Worm (Caenorhabditis elegans) whole organism, L4 larva: Measurements from ENCODE around the gene syd-9.

Experiments used
- F10B5.3 ChIP-seq: sonication (generic microtip); optimal IDR thresholded peaks from 2 replicates; lab custom pipeline; 2016; ENCODE audit warnings: mild to moderate bottlenecking, missing genetic modification characterization, missing compliant biosample characterization
- T20F7.1 ChIP-seq: fragments of 200-800 bp; sonication (Bioruptor generic); optimal IDR thresholded peaks from 2 replicates; lab custom pipeline; 2018; ENCODE audit warnings: mild to moderate bottlenecking, missing genetic modification characterization, missing compliant biosample characterization
- aha-1 ChIP-seq: fragments of 150-350 bp; peaks from one replicate; lab custom pipeline; 2014; ENCODE audit warnings: missing biosample characterization, missing genetic modification characterization
- arid-1 ChIP-seq: fragments of 200-800 bp; sonication (Bioruptor generic); conservative IDR thresholded peaks from 2 replicates; pipeline ENCODE4 v1.3.6; 2022; ENCODE audit warnings: missing genetic modification reagents, missing genetic modification characterization, missing compliant biosample characterization
- ceh-82 ChIP-seq: sonication (generic microtip); optimal IDR thresholded peaks from 2 replicates; lab custom pipeline; 2017; ENCODE audit warnings: missing biosample characterization, missing genetic modification characterization
- daf-16 ChIP-seq, 3 experiments: sonication (generic microtip); optimal IDR thresholded peaks; 2 replicates each; lab custom pipeline; 2016 to 2017; ENCODE audit warnings: missing genetic modification characterization in 3 of 3, missing genetic modification reagents in 3 of 3, mild to moderate bottlenecking in 2 of 3, missing compliant biosample characterization in 2 of 3, missing biosample characterization in 1 of 3, moderate library complexity in 1 of 3
- daf-19 ChIP-seq: fragments of 200-800 bp; sonication (Bioruptor generic); conservative IDR thresholded peaks from 2 replicates; pipeline ENCODE4 v1.3.6; 2022; ENCODE audit warnings: missing genetic modification characterization, missing compliant biosample characterization
- dmd-8 ChIP-seq: fragments of 200-800 bp; sonication (Bioruptor generic); IDR thresholded peaks from 2 replicates; pipeline ENCODE4 v1.3.6; 2022; ENCODE audit warnings: missing genetic modification characterization, missing compliant biosample characterization
- dmd-9 ChIP-seq: fragments of 200-800 bp; sonication (Bioruptor generic); IDR thresholded peaks from 2 replicates; pipeline ENCODE4 v1.3.6; 2022; ENCODE audit warnings: missing genetic modification reagents, missing genetic modification characterization, missing compliant biosample characterization
- dve-1 ChIP-seq: sonication (generic microtip); optimal IDR thresholded peaks from 2 replicates; lab custom pipeline; 2017; ENCODE audit warnings: antibody characterized with exemption, mild to moderate bottlenecking, missing genetic modification characterization, missing compliant biosample characterization; ENCODE audit not compliant: insufficient read depth
- egl-27 ChIP-seq: sonication (generic microtip); optimal IDR thresholded peaks from 3 replicates; lab custom pipeline; 2017; ENCODE audit warnings: missing biosample characterization, missing genetic modification reagents, missing genetic modification characterization
- gei-8 ChIP-seq: fragments of 200-800 bp; sonication (Bioruptor generic); optimal IDR thresholded peaks from 2 replicates; lab custom pipeline; 2018; ENCODE audit warnings: mild to moderate bottlenecking, missing genetic modification characterization, missing compliant biosample characterization
- hlh-11 ChIP-seq: fragments of 200-800 bp; sonication (Bioruptor generic); optimal IDR thresholded peaks from 2 replicates; lab custom pipeline; 2018; ENCODE audit warnings: mild to moderate bottlenecking, missing genetic modification characterization, missing compliant biosample characterization
- hlh-30 ChIP-seq: sonication (generic microtip); optimal IDR thresholded peaks from 2 replicates; lab custom pipeline; 2017; ENCODE audit warnings: antibody characterized with exemption, mild to moderate bottlenecking, missing genetic modification characterization, missing compliant biosample characterization; ENCODE audit not compliant: insufficient read depth
- hmg-1.1 ChIP-seq: fragments of 200-800 bp; sonication (Bioruptor generic); IDR thresholded peaks from 2 replicates; pipeline ENCODE4 v1.3.6; 2022; ENCODE audit warnings: missing genetic modification reagents, missing genetic modification characterization, missing compliant biosample characterization
- lin-1 ChIP-seq: fragments of 200-800 bp; sonication (Bioruptor generic); IDR thresholded peaks from 2 replicates; pipeline ENCODE4 v1.3.6; 2022; ENCODE audit warnings: missing genetic modification reagents, missing genetic modification characterization, missing compliant biosample characterization
- madf-5 ChIP-seq, 2 experiments: fragments of 200-800 bp; sonication (Bioruptor generic); IDR thresholded peaks; 2 replicates each; pipeline ENCODE4 v1.3.6; 2022; ENCODE audit warnings: missing compliant biosample characterization in 2 of 2, missing genetic modification characterization in 2 of 2
- mdl-1 ChIP-seq, 2 experiments: fragments of 150-350 bp in 1 of 2; sonication (generic microtip) in 1 of 2; optimal IDR thresholded peaks; 2 replicates each; lab custom pipeline; 2014 to 2017; ENCODE audit warnings: missing biosample characterization in 2 of 2, missing genetic modification characterization in 2 of 2
- mxl-3 ChIP-seq: fragments of 200-800 bp; sonication (Bioruptor generic); optimal IDR thresholded peaks from 2 replicates; lab custom pipeline; 2018; ENCODE audit warnings: mild to moderate bottlenecking, missing genetic modification characterization, missing compliant biosample characterization
- nhr-111 ChIP-seq: fragments of 200-800 bp; sonication (Bioruptor generic); optimal IDR thresholded peaks from 2 replicates; lab custom pipeline; 2018; ENCODE audit warnings: mild to moderate bottlenecking, missing genetic modification characterization, missing compliant biosample characterization
- nhr-25 ChIP-seq: sonication (generic microtip); optimal IDR thresholded peaks from 2 replicates; lab custom pipeline; 2017; ENCODE audit warnings: missing genetic modification characterization, mild to moderate bottlenecking, missing compliant biosample characterization, antibody characterized with exemption, moderate library complexity, borderline replicate concordance; ENCODE audit not compliant: insufficient read depth
- nhr-28 ChIP-seq: fragments of 150-350 bp; optimal IDR thresholded peaks from 2 replicates; lab custom pipeline; 2014; ENCODE audit warnings: missing biosample characterization, missing genetic modification characterization
- nhr-6 ChIP-seq: fragments of 150-350 bp; optimal IDR thresholded peaks from 2 replicates; lab custom pipeline; 2014; ENCODE audit warnings: missing biosample characterization, missing genetic modification characterization
- nhr-77 ChIP-seq: fragments of 150-350 bp; optimal IDR thresholded peaks from 2 replicates; lab custom pipeline; 2014; ENCODE audit warnings: missing biosample characterization, missing genetic modification characterization
- pha-4 ChIP-seq, 2 experiments: fragments of 150-350 bp in 1 of 2; fragments of 200-800 bp in 1 of 2; sonication (Bioruptor generic) in 1 of 2; IDR thresholded peaks in 1 of 2; optimal IDR thresholded peaks in 1 of 2; 2 replicates each; pipeline versions ENCODE4 v1.3.6 to Lab custom; 2014 to 2022; ENCODE audit warnings: missing genetic modification characterization in 2 of 2, missing genetic modification reagents in 2 of 2, missing biosample characterization in 1 of 2, missing compliant biosample characterization in 1 of 2
- pqm-1 ChIP-seq: sonication (generic microtip); optimal IDR thresholded peaks from 2 replicates; lab custom pipeline; 2017; ENCODE audit warnings: missing biosample characterization, missing genetic modification characterization
- rbr-2 ChIP-seq: sonication (generic microtip); optimal IDR thresholded peaks from 2 replicates; lab custom pipeline; 2016; ENCODE audit warnings: missing genotype, missing genetic modification characterization, missing compliant biosample characterization
- saeg-2 ChIP-seq: fragments of 200-800 bp; sonication (Bioruptor generic); IDR thresholded peaks from 2 replicates; pipeline ENCODE4 v1.3.6; 2022; ENCODE audit warnings: missing genetic modification reagents, missing genetic modification characterization, missing compliant biosample characterization
- snpc-1.2 ChIP-seq: fragments of 200-800 bp; sonication (Bioruptor generic); IDR thresholded peaks from 2 replicates; pipeline ENCODE4 v1.3.6; 2022; ENCODE audit warnings: missing genetic modification reagents, missing genetic modification characterization, missing compliant biosample characterization
- spr-1 ChIP-seq: sonication (generic microtip); optimal IDR thresholded peaks from 2 replicates; lab custom pipeline; 2016; ENCODE audit warnings: mild to moderate bottlenecking, missing genetic modification characterization, missing compliant biosample characterization
- spr-3 ChIP-seq: fragments of 200-800 bp; sonication (Bioruptor generic); optimal IDR thresholded peaks from 2 replicates; lab custom pipeline; 2018; ENCODE audit warnings: mild to moderate bottlenecking, missing genetic modification characterization, missing compliant biosample characterization
- unc-130 ChIP-seq: sonication (generic microtip); optimal IDR thresholded peaks from 2 replicates; lab custom pipeline; 2016; ENCODE audit warnings: missing genetic modification reagents, missing genetic modification characterization, missing compliant biosample characterization
- unc-39 ChIP-seq: sonication (generic microtip); optimal IDR thresholded peaks from 2 replicates; lab custom pipeline; 2017; ENCODE audit warnings: missing biosample characterization, missing genetic modification characterization
- vab-7 ChIP-seq: fragments of 200-800 bp; sonication (Bioruptor generic); IDR thresholded peaks from 2 replicates; pipeline ENCODE4 v1.3.6; 2022; ENCODE audit warnings: missing genetic modification reagents, missing genetic modification characterization, missing compliant biosample characterization
- zag-1 ChIP-seq: fragments of 150-350 bp; optimal IDR thresholded peaks from 2 replicates; lab custom pipeline; 2014; ENCODE audit warnings: missing biosample characterization, missing genetic modification characterization
- zip-11 ChIP-seq: fragments of 200-800 bp; sonication (Bioruptor generic); IDR thresholded peaks from 2 replicates; pipeline ENCODE4 v1.3.6; 2022; ENCODE audit warnings: missing genetic modification characterization, missing compliant biosample characterization
- zip-2 ChIP-seq: fragments of 150-350 bp; optimal IDR thresholded peaks from 2 replicates; lab custom pipeline; 2014; ENCODE audit warnings: missing biosample characterization, missing genetic modification characterization

The syd-9 gene

DNA sequence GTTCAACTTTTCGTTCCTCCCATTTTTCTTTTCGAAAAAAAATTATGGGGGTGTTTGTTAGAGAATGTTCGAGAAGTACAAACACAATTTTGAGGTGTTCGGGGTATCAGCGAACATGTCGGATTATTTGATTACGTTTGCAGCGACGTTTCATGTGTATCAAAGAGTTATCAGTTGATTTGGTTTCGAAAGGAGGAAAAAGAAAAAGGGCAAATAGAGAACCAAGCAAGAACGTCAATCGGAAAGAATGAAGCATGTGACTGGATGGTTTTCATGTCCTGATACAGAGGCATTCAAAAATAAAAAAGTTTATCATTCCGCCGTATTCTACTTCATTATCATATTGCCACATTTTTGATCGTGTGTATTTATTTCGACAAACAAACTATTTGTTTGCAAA, 26.9 kb downstream of the syd-9 start (continued):
- TF ChIP-seq vab-7 (no peak), pha-4 (GFP tag; IDR thresholded peaks at IDR 0.05; lab: Robert Waterston, UW) (no peak), pha-4 (tag; optimal IDR thresholded peaks at IDR 0.05; lab: Kevin White, UChicago) (peak; percentile 33), snpc-1.2 (GFP tag; lab: Robert Waterston, UW) (no peak), madf-5 (GFP tag; IDR thresholded peaks at IDR 0.05; lab: Robert Waterston, UW) (no peak), nhr-6 (tag; lab: Kevin White, UChicago) (peak; percentile 36), hlh-30 (peak; percentile 76), unc-39 (no peak), unc-130 (no peak), hlh-11 (tag; lab: Kevin White, UChicago) (peak; percentile 94), nhr-25 (tag; lab: Kevin White, UChicago) (no peak), egl-27 (tag; lab: Kevin White, UChicago) (no peak), mxl-3 (GFP tag; lab: Kevin White, UChicago) (peak; percentile 35), mdl-1 (tag; optimal IDR thresholded peaks at IDR 0.05; lab: Kevin White, UChicago) (peak in 1 of 2 experiments; percentile 61), arid-1 (no peak), zip-2 (tag; lab: Kevin White, UChicago) (no peak), saeg-2 (GFP tag; lab: Robert Waterston, UW) (0 out of 2 replicates have a peak, but pooled peaks have one; percentile 8), aha-1 (tag; lab: Kevin White, UChicago) (peak; percentile 90), spr-3 (GFP tag; lab: Kevin White, UChicago) (no peak), pqm-1 (peak; percentile 93), dmd-9 (GFP tag; lab: Robert Waterston, UW) (no peak), lin-1 (GFP tag; lab: Robert Waterston, UW) (peak; percentile 85), daf-19 (GFP tag; lab: Robert Waterston, UW) (no peak), daf-16 (GFP tag; optimal IDR thresholded peaks at IDR 0.05; lab: Kevin White, UChicago) (peak in 1 of 2 experiments; percentile 57), daf-16 (tag; optimal IDR thresholded peaks at IDR 0.05; lab: Kevin White, UChicago) (peak; percentile 95), nhr-77 (tag; lab: Kevin White, UChicago) (peak; percentile 73), rbr-2 (tag; lab: Kevin White, UChicago) (no peak)

ce11 chrX:7254558-7254957, 36.7 kb downstream of the syd-9 start, which contains the start of gene F46H5.4:
F46H5.4 (minus strand) TSS chrX:7254610.
- peak; percentile 25 for TF ChIP-seq hlh-11 (tag; lab: Kevin White, UChicago)
- no peak for TF ChIP-seq nhr-77 (tag; lab: Kevin White, UChicago)
- TF ChIP-seq gei-8 (GFP tag; lab: Kevin White, UChicago), result no peak
- no peak for TF ChIP-seq zip-11
- peak; percentile 12 for TF ChIP-seq dve-1 (tag; lab: Kevin White, UChicago)
- TF ChIP-seq hmg-1.1, result peak; percentile 60
- TF ChIP-seq zip-2 (tag; lab: Kevin White, UChicago), result no peak
- peak; percentile 18 for TF ChIP-seq mxl-3 (GFP tag; lab: Kevin White, UChicago)
- no peak for TF ChIP-seq spr-1 (tag; lab: Kevin White, UChicago)
- no peak for TF ChIP-seq dmd-8
- peak; percentile 88 for TF ChIP-seq T20F7.1 (GFP tag; lab: Kevin White, UChicago)
- no peak for TF ChIP-seq nhr-111 (GFP tag; lab: Kevin White, UChicago)
- no peak for TF ChIP-seq F10B5.3
- TF ChIP-seq zag-1 (tag; lab: Kevin White, UChicago), result no peak
- TF ChIP-seq ceh-82 (tag; lab: Kevin White, UChicago), result no peak
- no peak for TF ChIP-seq unc-130
- peak; percentile 29 for TF ChIP-seq nhr-28
- TF ChIP-seq egl-27 (tag; lab: Kevin White, UChicago), result no peak
- peak; percentile 4 for TF ChIP-seq nhr-6 (tag; lab: Kevin White, UChicago)
